Fruit fly (Drosophila melanogaster) whole organism, embryonic: ENCODE results near the gene MEP-1.

Experiments
- CG10209 ChIP-seq: fragments of 200-800 bp; sonication (Bioruptor generic); optimal IDR thresholded peaks from 3 replicates; lab custom pipeline; 2017; ENCODE audit warnings: missing biosample characterization, mild to moderate bottlenecking, missing genetic modification characterization, missing genetic modification reagents
- CG1024 ChIP-seq: fragments of 200-800 bp; sonication (Bioruptor generic); IDR thresholded peaks from 2 replicates; pipeline ENCODE4 v1.3.6; 2022; ENCODE audit warnings: missing biosample characterization, missing genetic modification characterization
- CG10366 ChIP-seq: fragments of 200-800 bp; sonication (Bioruptor generic); IDR thresholded peaks from 2 replicates; pipeline ENCODE4 v1.3.6; 2022; ENCODE audit warnings: missing biosample characterization, missing genetic modification characterization
- CG11695 ChIP-seq: fragments of 200-800 bp; sonication (Bioruptor generic); IDR thresholded peaks from 3 replicates; pipeline ENCODE4 v1.3.6; 2022; ENCODE audit warnings: missing biosample characterization, missing genetic modification characterization
- CG17612 ChIP-seq: fragments of 200-800 bp; sonication (Bioruptor generic); IDR thresholded peaks from 2 replicates; pipeline ENCODE4 v1.3.6; 2022; ENCODE audit warnings: missing biosample characterization, missing genetic modification characterization
- CG18599 ChIP-seq: fragments of 200-800 bp; sonication (Bioruptor generic); optimal IDR thresholded peaks from 3 replicates; lab custom pipeline; 2017; ENCODE audit warnings: missing biosample characterization, missing genetic modification characterization, mild to moderate bottlenecking, moderate library complexity, missing genetic modification reagents
- CG3065 ChIP-seq: fragments of 200-800 bp; sonication (Bioruptor generic); optimal IDR thresholded peaks from 2 replicates; lab custom pipeline; 2016; ENCODE audit warnings: missing biosample characterization, missing genetic modification characterization
- CG32532 ChIP-seq: fragments of 200-800 bp; sonication (Bioruptor generic); IDR thresholded peaks from 2 replicates; pipeline ENCODE4 v1.3.6; 2022; ENCODE audit warnings: missing biosample characterization, missing genetic modification characterization
- CG3407 ChIP-seq: fragments of 200-800 bp; sonication (Bioruptor generic); optimal IDR thresholded peaks from 2 replicates; lab custom pipeline; 2018; ENCODE audit warnings: missing biosample characterization, mild to moderate bottlenecking, missing genetic modification characterization
- CG34224 ChIP-seq: fragments of 200-800 bp; sonication (Bioruptor generic); IDR thresholded peaks from 3 replicates; pipeline ENCODE4 v1.3.6; 2022; ENCODE audit warnings: missing biosample characterization, missing genetic modification characterization; ENCODE audit not compliant: partially characterized antibody
- CG6813 ChIP-seq: fragments of 200-800 bp; sonication (Bioruptor generic); optimal IDR thresholded peaks from 2 replicates; lab custom pipeline; 2017; ENCODE audit warnings: missing biosample characterization, missing genetic modification characterization, mild to moderate bottlenecking, moderate library complexity, missing genetic modification reagents
- CG7271 ChIP-seq: fragments of 200-800 bp; sonication (Bioruptor generic); optimal IDR thresholded peaks from 2 replicates; lab custom pipeline; 2018; ENCODE audit warnings: missing biosample characterization, mild to moderate bottlenecking, missing genetic modification characterization, moderate library complexity
- CHES-1-like ChIP-seq: fragments of 200-800 bp; sonication (Bioruptor generic); optimal IDR thresholded peaks from 2 replicates; lab custom pipeline; 2016; ENCODE audit warnings: missing biosample characterization, missing genetic modification characterization
- D ChIP-seq, 2 experiments: fragments of 200-800 bp in 1 of 2; fragments of >200 bp in 1 of 2; sonication (Bioruptor generic) in 1 of 2; optimal IDR thresholded peaks; 2 replicates in 1 of 2; 3 replicates in 1 of 2; lab custom pipeline; 2017; ENCODE audit warnings: mild to moderate bottlenecking in 1 of 2, missing biosample characterization in 1 of 2, missing genetic modification characterization in 1 of 2, missing genetic modification reagents in 1 of 2
- Dbx ChIP-seq: fragments of 200-800 bp; sonication (Bioruptor generic); IDR thresholded peaks from 3 replicates; pipeline ENCODE4 v1.3.6; 2022; ENCODE audit warnings: missing biosample characterization, missing genetic modification characterization
- Dfd ChIP-seq, 2 experiments: fragments of >200 bp; optimal IDR thresholded peaks; 2 replicates each; lab custom pipeline; 2017; ENCODE audit warnings: missing biosample characterization in 2 of 2, missing genetic modification characterization in 2 of 2
- Drgx ChIP-seq: fragments of 200-800 bp; sonication (Bioruptor generic); IDR thresholded peaks from 2 replicates; pipeline ENCODE4 v1.3.6; 2022; ENCODE audit warnings: missing biosample characterization, missing genetic modification characterization
- Elba2 ChIP-seq: fragments of 200-800 bp; sonication (Bioruptor generic); optimal IDR thresholded peaks from 3 replicates; lab custom pipeline; 2016; ENCODE audit warnings: missing biosample characterization, missing genetic modification characterization
- Ets65A ChIP-seq: fragments of 200-800 bp; sonication (Bioruptor generic); peaks from one replicate; lab custom pipeline; 2016; ENCODE audit warnings: missing biosample characterization, missing genetic modification characterization
- Fer3 ChIP-seq: fragments of 200-800 bp; sonication (Bioruptor generic); optimal IDR thresholded peaks from 2 replicates; lab custom pipeline; 2018; ENCODE audit warnings: missing biosample characterization, mild to moderate bottlenecking, missing genetic modification characterization, moderate library complexity
- Hey ChIP-seq: fragments of 200-800 bp; sonication (Bioruptor generic); optimal IDR thresholded peaks from 3 replicates; lab custom pipeline; 2018; ENCODE audit warnings: missing biosample characterization, mild to moderate bottlenecking, missing genetic modification characterization
- Hmr ChIP-seq: fragments of 200-800 bp; sonication (Bioruptor generic); optimal IDR thresholded peaks from 3 replicates; lab custom pipeline; 2017; ENCODE audit warnings: mild to moderate bottlenecking, missing biosample characterization, missing genetic modification reagents, missing genetic modification characterization
- Hmx ChIP-seq: fragments of 200-800 bp; sonication (Bioruptor generic); optimal IDR thresholded peaks from 2 replicates; lab custom pipeline; 2016; ENCODE audit warnings: missing biosample characterization, missing genetic modification characterization
- Neu2 ChIP-seq: fragments of 200-800 bp; sonication (Bioruptor generic); optimal IDR thresholded peaks from 3 replicates; lab custom pipeline; 2016; ENCODE audit warnings: missing biosample characterization, missing genetic modification characterization, borderline replicate concordance
- Ptx1 ChIP-seq: fragments of 200-800 bp; sonication (Bioruptor generic); IDR thresholded peaks from 2 replicates; pipeline ENCODE4 v1.3.6; 2022; ENCODE audit warnings: missing biosample characterization, missing genetic modification characterization
- Rfx ChIP-seq: fragments of 200-800 bp; sonication (Bioruptor generic); IDR thresholded peaks from 2 replicates; pipeline ENCODE4 v1.3.6; 2022; ENCODE audit warnings: missing biosample characterization, missing genetic modification characterization
- TFAM ChIP-seq: fragments of 200-800 bp; sonication (Bioruptor generic); optimal IDR thresholded peaks from 2 replicates; lab custom pipeline; 2017; ENCODE audit warnings: missing biosample characterization, missing genetic modification characterization, inconsistent platforms
- Xbp1 ChIP-seq: fragments of 200-800 bp; sonication (Bioruptor generic); optimal IDR thresholded peaks from 3 replicates; lab custom pipeline; 2016; ENCODE audit warnings: missing biosample characterization, mild to moderate bottlenecking, missing genetic modification characterization
- ato ChIP-seq: fragments of 200-800 bp; sonication (Bioruptor generic); IDR thresholded peaks from 2 replicates; pipeline ENCODE4 v1.3.6; 2022; ENCODE audit warnings: missing biosample characterization, missing genetic modification characterization; ENCODE audit not compliant: partially characterized antibody
- crol ChIP-seq: fragments of 200-800 bp; sonication (Bioruptor generic); IDR thresholded peaks from 2 replicates; pipeline ENCODE4 v1.3.6; 2022; ENCODE audit warnings: missing biosample characterization, missing genetic modification characterization
- dan ChIP-seq: fragments of 200-800 bp; sonication (Bioruptor generic); IDR thresholded peaks from 2 replicates; pipeline ENCODE4 v1.3.6; 2022; ENCODE audit warnings: missing biosample characterization, missing genetic modification characterization
- eyg ChIP-seq: fragments of 200-800 bp; sonication (Bioruptor generic); optimal IDR thresholded peaks from 3 replicates; lab custom pipeline; 2016; ENCODE audit warnings: missing biosample characterization, missing genetic modification characterization
- fu2 ChIP-seq: fragments of 200-800 bp; sonication (Bioruptor generic); optimal IDR thresholded peaks from 2 replicates; lab custom pipeline; 2016; ENCODE audit warnings: missing biosample characterization, missing genetic modification characterization
- gcm2 ChIP-seq: fragments of 200-800 bp; sonication (Bioruptor generic); optimal IDR thresholded peaks from 2 replicates; lab custom pipeline; 2016; ENCODE audit warnings: missing biosample characterization, missing genetic modification characterization
- her ChIP-seq: fragments of 200-800 bp; sonication (Bioruptor generic); optimal IDR thresholded peaks from 2 replicates; lab custom pipeline; 2016; ENCODE audit warnings: missing biosample characterization, missing genetic modification characterization
- kay ChIP-seq: fragments of 200-800 bp; sonication (Bioruptor generic); optimal IDR thresholded peaks from 2 replicates; lab custom pipeline; 2016; ENCODE audit warnings: missing biosample characterization, missing genetic modification characterization
- lbe ChIP-seq: fragments of 200-800 bp; sonication (Bioruptor generic); optimal IDR thresholded peaks from 2 replicates; lab custom pipeline; 2016; ENCODE audit warnings: missing biosample characterization, mild to moderate bottlenecking, missing genetic modification characterization
- lilli ChIP-seq: fragments of 200-800 bp; sonication (Bioruptor generic); optimal IDR thresholded peaks from 3 replicates; lab custom pipeline; 2016; ENCODE audit warnings: missing biosample characterization, missing genetic modification characterization
- lmd ChIP-seq: fragments of 200-800 bp; sonication (Bioruptor generic); IDR thresholded peaks from 2 replicates; pipeline ENCODE4 v1.3.6; 2022; ENCODE audit warnings: missing biosample characterization, missing genetic modification characterization
- mld ChIP-seq: fragments of 200-800 bp; sonication (Bioruptor generic); IDR thresholded peaks from 3 replicates; pipeline ENCODE4 v1.3.6; 2022; ENCODE audit warnings: missing biosample characterization, missing genetic modification characterization; ENCODE audit not compliant: partially characterized antibody
- prd ChIP-seq, 3 experiments: fragments of >200 bp in 2 of 3; fragments of 200-800 bp in 1 of 3; sonication (Bioruptor generic) in 1 of 3; optimal IDR thresholded peaks in 2 of 3; IDR thresholded peaks in 1 of 3; 2 replicates in 2 of 3; 3 replicates in 1 of 3; pipeline versions ENCODE4 v1.3.6 to Lab custom; 2017 to 2022; ENCODE audit warnings: missing biosample characterization in 1 of 3, missing genetic modification characterization in 1 of 3
- psq ChIP-seq: fragments of 200-800 bp; sonication (Bioruptor generic); optimal IDR thresholded peaks from 2 replicates; lab custom pipeline; 2017; ENCODE audit warnings: missing biosample characterization, missing genetic modification characterization
- run ChIP-seq: fragments of 200-800 bp; sonication (Bioruptor generic); optimal IDR thresholded peaks from 3 replicates; lab custom pipeline; 2018; ENCODE audit warnings: missing biosample characterization, mild to moderate bottlenecking, missing genetic modification characterization
- sc ChIP-seq, 3 experiments: fragments of >200 bp in 2 of 3; fragments of 200-800 bp in 1 of 3; sonication (Bioruptor generic) in 1 of 3; optimal IDR thresholded peaks; 2 replicates in 2 of 3; 3 replicates in 1 of 3; lab custom pipeline; 2017; ENCODE audit warnings: mild to moderate bottlenecking in 1 of 3, missing biosample characterization in 1 of 3, missing genetic modification characterization in 1 of 3, missing genetic modification reagents in 1 of 3
- slbo ChIP-seq: fragments of 200-800 bp; sonication (Bioruptor generic); IDR thresholded peaks from 2 replicates; pipeline ENCODE4 v1.3.6; 2022; ENCODE audit warnings: missing biosample characterization, missing genetic modification characterization
- tio ChIP-seq: fragments of 200-800 bp; sonication (Bioruptor generic); optimal IDR thresholded peaks from 2 replicates; lab custom pipeline; 2017; ENCODE audit warnings: missing biosample characterization, missing genetic modification characterization, inconsistent platforms
- wor ChIP-seq: fragments of 200-800 bp; sonication (Bioruptor generic); IDR thresholded peaks from 2 replicates; pipeline ENCODE4 v1.3.6; 2022; ENCODE audit warnings: missing biosample characterization, missing genetic modification characterization

MEP-1 gene

DNA sequence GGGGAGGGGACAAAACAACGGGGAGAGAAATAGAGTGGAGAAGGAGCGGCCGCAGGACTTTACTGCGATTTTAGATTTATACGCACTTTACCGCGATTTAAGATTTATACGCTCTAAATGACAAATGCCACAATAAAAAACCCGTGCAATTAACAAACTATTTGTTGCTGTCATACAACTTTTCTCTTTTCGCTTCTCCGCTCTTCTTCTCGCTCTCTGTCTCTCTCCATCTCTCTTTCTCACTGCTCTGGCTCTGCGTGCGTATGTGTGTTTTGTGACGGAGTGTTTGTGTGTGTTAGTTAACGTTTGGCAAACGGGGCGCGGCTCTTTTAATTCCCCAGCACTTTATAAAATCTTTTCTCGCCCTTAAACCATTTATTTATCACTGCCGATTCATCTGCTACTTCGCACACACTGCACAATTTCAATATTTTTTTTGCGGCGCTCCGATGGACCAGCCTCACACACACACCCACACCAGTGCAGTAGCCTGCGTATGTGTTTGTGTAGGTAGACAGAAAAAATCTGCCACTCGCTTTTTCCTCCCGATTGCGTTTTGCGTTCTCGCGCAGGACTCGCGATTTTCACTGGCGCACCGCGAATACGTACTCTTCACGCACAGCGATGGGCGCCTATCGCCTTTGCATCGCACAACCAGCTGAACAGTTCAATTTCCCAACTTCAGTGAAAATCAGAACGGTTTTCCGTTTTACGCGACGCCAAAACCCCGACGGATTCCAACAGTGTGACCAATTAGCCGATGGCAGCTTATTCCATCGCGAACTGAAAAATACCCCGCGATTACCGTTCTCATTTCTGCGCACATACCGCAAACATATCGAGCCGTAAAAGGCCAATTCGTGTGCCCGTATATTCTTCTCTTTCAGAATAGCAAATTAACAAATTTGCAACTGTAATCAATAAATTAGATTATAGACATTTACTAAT lies 45.4 kb upstream of the MEP-1 start, which contains the start of gene msn (continued):
- TF ChIP-seq eyg (GFP tag; lab: Kevin White, UChicago) (no peak), CG1024 (GFP tag; lab: Robert Waterston, UW) (peak; percentile 5; the same call in 1 of the 2 replicates), CG6813 (peak; percentile 37), Hey (tag; lab: Kevin White, UChicago) (no peak), CG11695 (no peak), CHES-1-like (GFP tag; lab: Kevin White, UChicago) (peak; percentile 36), Hmx (GFP tag; lab: Kevin White, UChicago) (no peak), Hmr (GFP tag; lab: Kevin White, UChicago) (peak; percentile 55), fu2 (peak; percentile 3), Xbp1 (GFP tag; lab: Kevin White, UChicago) (no peak), Ets65A (no peak), CG7271 (tag; lab: Kevin White, UChicago) (no peak), dan (no peak), kay (GFP tag; lab: Kevin White, UChicago) (no peak), lmd (GFP tag; lab: Robert Waterston, UW) (peak; percentile 9; the same call in 1 of the 2 replicates), CG10366 (GFP tag; lab: Robert Waterston, UW) (peak; percentile 18; the same call in 1 of the 2 replicates), crol (GFP tag; lab: Robert Waterston, UW) (peak; percentile 11; the same call in 1 of the 2 replicates), CG34224 (peak; percentile 44; the same call in 2 of the 3 replicates), CG3065 (GFP tag; lab: Kevin White, UChicago) (no peak), Dfd (GFP tag; optimal IDR thresholded peaks at IDR 0.05; lab: Kevin White, UChicago) (no peak), CG32532 (GFP tag; lab: Robert Waterston, UW) (peak; percentile 50), lbe (GFP tag; lab: Kevin White, UChicago) (no peak), mld (peak; percentile 47; the same call in 1 of the 3 replicates), CG3407 (GFP tag; lab: Kevin White, UChicago) (no peak), D (optimal IDR thresholded peaks at IDR 0.05; lab: Kevin White, UChicago) (no peak), D (GFP tag; optimal IDR thresholded peaks at IDR 0.05; lab: Kevin White, UChicago) (no peak), psq (GFP tag; lab: Kevin White, UChicago) (no peak), Fer3 (tag; lab: Kevin White, UChicago) (peak; percentile 14), slbo (GFP tag; lab: Robert Waterston, UW) (peak; percentile 11; the same call in 1 of the 2 replicates), Elba2 (peak; percentile 52), TFAM (GFP tag; lab: Kevin White, UChicago) (no peak), ato (GFP tag; lab: Robert Waterston, UW) (peak; percentile 39; the same call in 1 of the 2 replicates), Drgx (GFP tag; lab: Robert Waterston, UW) (peak; percentile 39; the same call in 1 of the 2 replicates), Neu2 (no peak), run (no peak), Dbx (GFP tag; lab: Robert Waterston, UW) (peak; percentile 54), prd (optimal IDR thresholded peaks at IDR 0.05; lab: Kevin White, UChicago) (no peak), prd (GFP tag; IDR thresholded peaks at IDR 0.05; lab: Robert Waterston, UW) (0 out of 3 replicates have a peak, but pooled peaks have one; percentile 7), Ptx1 (GFP tag; lab: Robert Waterston, UW) (0 out of 2 replicates have a peak, but pooled peaks have one; percentile 25), wor (GFP tag; lab: Robert Waterston, UW) (no peak), gcm2 (GFP tag; lab: Kevin White, UChicago) (no peak), Rfx (GFP tag; lab: Robert Waterston, UW) (peak; percentile 62), CG10209 (no peak), tio (no peak), sc (optimal IDR thresholded peaks at IDR 0.05; lab: Kevin White, UChicago) (no peak), sc (GFP tag; optimal IDR thresholded peaks at IDR 0.05; lab: Kevin White, UChicago) (no peak), lilli (no peak), her (GFP tag; lab: Kevin White, UChicago) (peak; percentile 99), CG18599 (GFP tag; lab: Kevin White, UChicago) (peak; percentile 36), CG17612 (GFP tag; lab: Robert Waterston, UW) (no peak)
